Fruit fly (Drosophila melanogaster) whole organism: ENCODE measurements around the gene CAH6.

Source experiments
- CG8478 ChIP-seq: fragments of >200 bp; optimal IDR thresholded peaks from 2 replicates; lab custom pipeline; 2018; ENCODE audit warnings: inconsistent platforms
- Dll ChIP-seq: fragments of >200 bp; optimal IDR thresholded peaks from 2 replicates; lab custom pipeline; 2017
- EcR ChIP-seq, 2 experiments: fragments of >200 bp; optimal IDR thresholded peaks; 2 replicates each; lab custom pipeline; 2017; ENCODE audit warnings: missing biosample characterization in 2 of 2, missing genetic modification characterization in 2 of 2, missing genetic modification reagents in 2 of 2
- pan ChIP-seq: fragments of >200 bp; optimal IDR thresholded peaks from 2 replicates; lab custom pipeline; 2017
- psq ChIP-seq: fragments of >200 bp; optimal IDR thresholded peaks from 2 replicates; lab custom pipeline; 2017
- usp ChIP-seq: fragments of >200 bp; optimal IDR thresholded peaks from 2 replicates; lab custom pipeline; 2017; ENCODE audit warnings: missing biosample characterization, missing genetic modification characterization, mixed read lengths

CAH6 gene

DNA sequence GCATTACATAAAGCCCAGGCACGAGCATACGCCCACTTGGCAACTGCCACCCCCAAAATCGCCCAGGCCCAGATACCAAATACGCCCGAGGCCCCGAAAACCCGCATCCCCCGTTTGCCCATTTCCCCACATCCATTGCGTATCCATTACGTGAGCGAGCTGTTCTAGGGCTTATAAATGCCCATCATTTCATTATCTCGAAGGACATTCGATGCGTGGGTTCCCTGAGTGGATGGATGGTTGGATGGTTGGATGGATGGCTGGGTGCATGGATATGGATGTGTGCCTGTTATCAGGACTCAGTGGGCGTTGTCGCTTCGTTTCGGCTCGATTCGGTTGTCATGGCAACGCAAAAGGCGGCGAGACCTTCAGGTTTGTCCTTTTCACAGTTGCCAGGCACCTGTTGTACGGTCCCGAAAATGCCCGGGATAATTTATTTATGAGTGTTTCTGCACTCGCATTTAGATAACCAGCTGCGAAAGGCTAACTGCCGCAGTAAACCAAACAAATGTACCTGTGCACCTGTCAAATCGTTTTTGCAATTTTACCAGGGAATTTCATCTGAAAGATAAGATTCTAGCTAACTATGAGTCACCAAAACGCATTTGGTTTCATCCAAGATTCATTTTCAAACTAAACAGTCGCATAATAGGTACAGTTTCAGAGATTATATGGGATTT lies 34.4 kb upstream of the CAH6 start:
- TF ChIP-seq EcR (GFP tag; optimal IDR thresholded peaks at IDR 0.05; lab: Kevin White, UChicago) (no peak), pan (lab: Kevin White, UChicago) (no peak), CG8478 (lab: Kevin White, UChicago) (no peak), psq (lab: Kevin White, UChicago) (no peak), usp (GFP tag; lab: Kevin White, UChicago) (no peak), Dll (no peak)

DNA sequence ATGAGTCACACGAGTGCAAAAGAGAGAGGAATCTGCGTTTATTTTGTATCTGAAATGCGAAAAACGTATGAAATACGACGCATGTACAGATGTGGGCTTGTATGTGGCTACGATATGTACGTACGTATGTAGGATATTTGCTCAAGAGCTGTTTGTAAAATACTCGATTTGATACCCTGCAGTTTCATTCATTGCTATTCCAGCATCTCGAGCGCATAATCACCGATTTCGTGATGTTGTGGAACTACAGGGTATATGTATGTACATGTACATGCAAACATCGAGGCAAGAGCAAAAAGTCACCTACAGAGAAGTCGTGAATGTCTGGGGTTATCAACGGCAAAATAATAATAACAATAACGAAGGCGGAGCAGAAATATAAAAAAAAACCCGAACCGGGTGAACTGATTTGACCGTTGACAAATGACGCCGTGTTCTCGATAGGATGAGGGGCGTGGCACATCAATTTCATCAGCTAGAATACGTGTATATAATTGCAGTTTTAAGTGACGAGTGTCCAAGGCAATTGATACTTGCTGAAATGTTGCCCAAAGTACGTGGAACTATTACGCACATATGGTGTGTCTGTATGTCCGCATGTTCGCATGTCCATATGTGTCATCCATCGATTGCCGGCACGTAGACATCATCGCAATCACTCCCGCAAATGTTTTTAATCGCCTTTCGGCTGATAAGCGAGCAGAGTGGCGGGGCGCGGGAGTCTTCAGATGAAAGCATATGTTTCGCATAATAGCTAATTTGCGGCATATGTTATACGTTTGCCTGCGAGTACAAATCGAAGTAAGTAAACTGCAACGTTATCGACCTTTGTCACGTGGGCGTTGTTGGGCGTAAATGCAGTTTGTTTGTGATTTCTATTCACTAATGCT lies 33.2 kb upstream of the CAH6 start:
- TF ChIP-seq EcR (GFP tag; optimal IDR thresholded peaks at IDR 0.05; lab: Kevin White, UChicago), result no peak
- TF ChIP-seq Dll, result no peak
- no peak for TF ChIP-seq CG8478 (lab: Kevin White, UChicago)
- no peak for TF ChIP-seq pan (lab: Kevin White, UChicago)
- no peak for TF ChIP-seq usp (GFP tag; lab: Kevin White, UChicago)

DNA sequence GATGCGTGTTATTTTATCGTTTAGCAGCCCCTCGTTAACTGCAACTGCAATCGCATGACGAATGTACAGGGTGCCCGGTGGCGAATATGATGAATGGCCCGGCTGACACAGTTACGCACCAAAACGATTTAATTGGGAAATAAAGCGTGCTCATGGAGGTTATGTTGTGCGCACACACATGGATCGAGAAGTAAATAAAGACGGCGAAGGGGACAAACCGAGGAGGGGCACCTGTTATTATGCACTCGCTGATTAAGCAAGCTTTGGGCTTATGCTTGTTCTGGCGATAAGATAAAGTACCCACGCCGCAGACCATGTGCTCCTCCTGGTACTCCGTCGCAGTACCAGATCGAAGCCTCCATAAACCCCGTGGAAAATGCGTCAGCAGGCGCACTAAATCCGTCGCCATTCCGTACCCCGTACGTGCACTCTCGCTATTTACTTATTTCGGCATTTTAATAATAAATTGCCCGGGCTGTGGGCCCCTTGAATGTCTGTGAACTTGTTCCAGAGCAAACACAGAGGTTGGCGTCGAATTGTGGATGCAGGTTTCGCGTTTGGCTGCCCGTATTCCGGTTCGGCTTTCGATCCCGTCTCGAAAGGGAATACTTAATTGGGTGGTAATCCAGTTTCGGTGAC lies 32.2 kb upstream of the CAH6 start:
- no peak for TF ChIP-seq Dll
- TF ChIP-seq EcR (GFP tag; optimal IDR thresholded peaks at IDR 0.05; lab: Kevin White, UChicago), result no peak
- no peak for TF ChIP-seq CG8478 (lab: Kevin White, UChicago)

DNA sequence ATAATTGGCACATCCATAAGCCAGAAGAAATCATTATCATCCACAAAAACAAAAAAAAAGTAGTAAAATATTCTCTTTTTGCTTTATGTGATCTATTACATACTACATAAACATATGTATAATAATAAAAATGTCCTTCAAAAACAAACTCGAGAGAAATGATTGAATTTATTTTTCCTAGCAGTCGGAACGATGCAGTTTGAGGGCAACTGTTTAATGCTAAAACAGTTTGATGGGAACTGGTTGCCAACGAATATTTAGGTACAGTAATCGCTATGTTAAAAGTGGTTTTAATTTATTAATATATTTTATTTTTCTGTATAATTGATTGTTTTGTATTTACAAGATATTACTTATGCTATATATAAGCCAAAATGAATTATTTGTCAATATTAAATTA lies 26.3 kb upstream of the CAH6 start:
- TF ChIP-seq CG8478 (lab: Kevin White, UChicago) (no peak), pan (lab: Kevin White, UChicago) (no peak), EcR (GFP tag; optimal IDR thresholded peaks at IDR 0.05; lab: Kevin White, UChicago) (no peak), psq (lab: Kevin White, UChicago) (no peak), Dll (no peak), usp (GFP tag; lab: Kevin White, UChicago) (no peak)

- TF ChIP-seq CG8478 (lab: Kevin White, UChicago) (no peak), Dll (no peak), psq (lab: Kevin White, UChicago) (no peak)
These were observed 25.2 kb upstream of the CAH6 start, which contains the start of gene CG15563 for dm6 chr3R:31232236-31232635. Gene CG15563 (minus strand): TSS chr3R:31232336.

dm6 chr3R:31235262-31235661 lies 22.1 kb upstream of the CAH6 start, which contains the start of gene CG15564:
Gene CG15564 (minus strand): TSS chr3R:31235362.
- no peak for TF ChIP-seq EcR (GFP tag; optimal IDR thresholded peaks at IDR 0.05; lab: Kevin White, UChicago)
- TF ChIP-seq CG8478 (lab: Kevin White, UChicago), result no peak
- no peak for TF ChIP-seq usp (GFP tag; lab: Kevin White, UChicago)
- TF ChIP-seq psq (lab: Kevin White, UChicago), result no peak
- TF ChIP-seq Dll, result no peak
- TF ChIP-seq pan (lab: Kevin White, UChicago), result no peak

- no peak for TF ChIP-seq EcR (GFP tag; optimal IDR thresholded peaks at IDR 0.05; lab: Kevin White, UChicago)
- no peak for TF ChIP-seq Dll
- TF ChIP-seq CG8478 (lab: Kevin White, UChicago), result no peak
- no peak for TF ChIP-seq usp (GFP tag; lab: Kevin White, UChicago)
- no peak for TF ChIP-seq pan (lab: Kevin White, UChicago)
- TF ChIP-seq psq (lab: Kevin White, UChicago), result no peak
These were observed 17.4 kb upstream of the CAH6 start for dm6 chr3R:31240023-31240422.

DNA sequence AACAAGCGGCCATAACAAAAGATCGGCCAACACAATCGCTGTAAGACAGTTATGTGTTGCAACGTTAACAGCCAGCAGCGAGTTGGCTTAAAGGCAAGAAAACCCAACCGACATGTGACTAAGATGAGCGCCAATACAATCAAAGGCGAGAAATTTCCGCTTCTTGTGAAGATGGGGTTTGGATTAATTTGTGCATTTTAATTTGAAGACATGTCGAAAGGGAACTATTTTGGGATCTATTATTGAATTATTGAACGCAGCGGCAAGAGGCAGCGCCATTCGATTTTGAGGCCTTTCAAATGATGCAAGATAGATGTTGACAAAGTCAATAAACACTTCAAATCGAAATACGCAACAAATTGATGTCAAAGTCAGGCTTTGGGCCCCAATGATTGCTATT lies 16.3 kb upstream of the CAH6 start:
- TF ChIP-seq usp (GFP tag; lab: Kevin White, UChicago) (no peak), EcR (GFP tag; optimal IDR thresholded peaks at IDR 0.05; lab: Kevin White, UChicago) (no peak), CG8478 (lab: Kevin White, UChicago) (no peak), Dll (no peak), pan (lab: Kevin White, UChicago) (no peak), psq (lab: Kevin White, UChicago) (no peak)

DNA sequence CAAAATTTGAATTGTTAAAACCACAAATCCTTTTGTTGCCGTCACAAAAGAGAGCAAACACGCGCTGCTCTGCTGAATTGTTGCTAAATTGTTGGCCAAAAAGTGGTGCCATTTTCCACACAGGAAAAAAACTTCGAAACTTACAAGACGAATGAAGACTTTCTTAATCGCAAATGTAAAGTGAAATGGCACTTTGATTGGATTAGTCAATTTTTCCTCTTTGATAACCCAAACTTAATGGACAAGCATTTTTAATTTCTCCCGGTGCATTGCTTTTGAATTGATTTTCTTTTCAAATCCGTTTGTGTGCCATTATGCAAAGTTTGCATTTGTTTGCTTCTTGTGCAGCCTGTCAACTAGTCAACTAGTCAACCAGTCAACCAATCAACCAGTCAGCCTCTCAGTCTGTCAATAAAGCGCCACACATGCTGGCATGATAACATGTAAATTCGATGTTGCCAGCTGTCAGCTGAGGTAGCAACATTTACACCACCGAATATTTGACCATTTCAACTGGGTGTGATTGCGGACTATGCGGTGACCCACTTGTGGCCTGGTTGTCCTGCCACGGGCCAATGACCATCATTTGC lies 14.2 kb upstream of the CAH6 start:
- no peak for TF ChIP-seq Dll

dm6 chr3R:31245785-31246184 lies 11.6 kb upstream of the CAH6 start:
- TF ChIP-seq psq (lab: Kevin White, UChicago) (no peak), pan (lab: Kevin White, UChicago) (no peak), EcR (GFP tag; optimal IDR thresholded peaks at IDR 0.05; lab: Kevin White, UChicago) (no peak), CG8478 (lab: Kevin White, UChicago) (no peak), usp (GFP tag; lab: Kevin White, UChicago) (no peak), Dll (no peak)

dm6 chr3R:31247281-31247995 lies 10.0 kb upstream of the CAH6 start:
- TF ChIP-seq Dll (no peak), psq (lab: Kevin White, UChicago) (no peak), usp (GFP tag; lab: Kevin White, UChicago) (no peak), EcR (GFP tag; optimal IDR thresholded peaks at IDR 0.05; lab: Kevin White, UChicago) (no peak), pan (lab: Kevin White, UChicago) (no peak)
